Worm (Caenorhabditis elegans): ENCODE results near the gene msp-78.
"Not testable (repeated sequence)": the region's sequence is repeated elsewhere in the genome, so short reads cannot be mapped to it uniquely, and the experiment has no call there.

The msp-78 gene

ce11 chrIV:9769746-9770145, at the start of gene msp-78:
TSS of gene msp-78 (plus strand) at chrIV:9770046.
- not testable (repeated sequence) for TF ChIP-seq skn-1, F13H6.1, nhr-21 (tag; optimal IDR thresholded peaks at IDR 0.05)

- TF ChIP-seq nhr-25 (tag; optimal IDR thresholded peaks at IDR 0.05): peak; percentile 41
- no peak for TF ChIP-seq nhr-23 (tag; optimal IDR thresholded peaks at IDR 0.05)
- no peak for TF ChIP-seq F13H6.1 (tag; optimal IDR thresholded peaks at IDR 0.05)
- TF ChIP-seq nhr-10 (tag; optimal IDR thresholded peaks at IDR 0.05): no peak
- no peak for TF ChIP-seq ZK546.5 (tag; optimal IDR thresholded peaks at IDR 0.05)
- no peak for TF ChIP-seq nhr-237 (tag; optimal IDR thresholded peaks at IDR 0.05)
- TF ChIP-seq nhr-12 (tag; optimal IDR thresholded peaks at IDR 0.05): no peak
- TF ChIP-seq sma-9 (GFP tag; optimal IDR thresholded peaks at IDR 0.05): peak; percentile 64
- no peak for TF ChIP-seq sma-9 (tag; optimal IDR thresholded peaks at IDR 0.05)
- no peak for TF ChIP-seq unc-39 (tag; optimal IDR thresholded peaks at IDR 0.05)
- TF ChIP-seq peb-1 (tag; optimal IDR thresholded peaks at IDR 0.05): no peak
- TF ChIP-seq nhr-77 (tag; optimal IDR thresholded peaks at IDR 0.05): no peak
- TF ChIP-seq nhr-6 (tag; optimal IDR thresholded peaks at IDR 0.05): no peak
- TF ChIP-seq ztf-1 (GFP tag; conservative IDR thresholded peaks at IDR 0.05): no peak
- peak; percentile 55 for TF ChIP-seq elt-1 (tag; optimal IDR thresholded peaks at IDR 0.05)
- TF ChIP-seq snpc-4 (tag; optimal IDR thresholded peaks at IDR 0.05): no peak
- no peak for TF ChIP-seq sem-4 (tag; optimal IDR thresholded peaks at IDR 0.05)
- TF ChIP-seq lin-13 (GFP tag; optimal IDR thresholded peaks at IDR 0.05): no peak
- no peak for TF ChIP-seq unc-62 (GFP tag; optimal IDR thresholded peaks at IDR 0.05)
- TF ChIP-seq fos-1 (tag; optimal IDR thresholded peaks at IDR 0.05): no peak
- no peak for TF ChIP-seq crh-2 (tag; optimal IDR thresholded peaks at IDR 0.05)
- TF ChIP-seq gmeb-1 (tag; optimal IDR thresholded peaks at IDR 0.05): no peak
- TF ChIP-seq lin-11 (tag; optimal IDR thresholded peaks at IDR 0.05): no peak
- TF ChIP-seq lin-39 (tag; optimal IDR thresholded peaks at IDR 0.05): no peak
Observed at ce11 chrIV:9723185-9723584, 46.7 kb upstream of the msp-78 start.

- no peak for TF ChIP-seq R02D3.7 (tag; optimal IDR thresholded peaks at IDR 0.05)
- no peak for TF ChIP-seq sma-9 (GFP tag; optimal IDR thresholded peaks at IDR 0.05)
- TF ChIP-seq sma-9 (tag; optimal IDR thresholded peaks at IDR 0.05): no peak
- no peak for TF ChIP-seq snpc-4 (tag; optimal IDR thresholded peaks at IDR 0.05)
- no peak for TF ChIP-seq nhr-23 (tag; optimal IDR thresholded peaks at IDR 0.05)
- no peak for TF ChIP-seq nhr-10 (tag; optimal IDR thresholded peaks at IDR 0.05)
- TF ChIP-seq sma-3 (GFP tag; optimal IDR thresholded peaks at IDR 0.05): no peak
Observed at ce11 chrIV:9724948-9725347, 44.9 kb upstream of the msp-78 start, which contains the start of the genes nhr-138 and C28D4.18. TSS of gene nhr-138 (plus strand) at chrIV:9725251. TSS of gene C28D4.18 (plus strand) at chrIV:9725280.

DNA sequence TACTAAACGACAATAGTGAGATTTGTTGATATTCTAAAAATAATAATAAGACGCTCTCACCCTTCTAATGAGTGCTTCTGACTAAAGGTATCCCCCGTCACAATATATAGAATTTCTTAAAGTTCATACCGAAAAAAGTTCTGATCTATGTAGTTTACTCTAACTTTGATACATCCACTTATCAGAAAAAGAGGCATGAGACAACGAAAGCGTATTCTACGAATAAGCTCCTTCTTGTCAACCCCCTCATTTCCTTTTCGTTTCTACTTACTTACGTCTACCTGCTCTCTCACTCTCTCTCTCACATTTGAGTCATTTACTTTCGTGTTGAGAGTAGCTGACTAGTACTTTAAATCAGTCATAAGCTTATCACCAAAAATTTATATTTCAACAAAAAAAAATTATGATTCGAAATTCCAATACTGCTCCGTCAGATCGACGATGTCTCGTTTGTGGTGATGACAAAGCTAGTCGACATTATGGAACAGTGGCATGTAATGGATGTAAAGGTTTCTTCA, 44.3 kb upstream of the msp-78 start:
- no peak for TF ChIP-seq elt-1 (tag; optimal IDR thresholded peaks at IDR 0.05)
- peak; percentile 4 for TF ChIP-seq sma-9 (GFP tag; optimal IDR thresholded peaks at IDR 0.05)
- TF ChIP-seq sma-9 (tag; optimal IDR thresholded peaks at IDR 0.05): no peak
- TF ChIP-seq ztf-11 (tag; optimal IDR thresholded peaks at IDR 0.05): no peak
- no peak for TF ChIP-seq elt-3 (tag; optimal IDR thresholded peaks at IDR 0.05)
- no peak for TF ChIP-seq nhr-237 (tag; optimal IDR thresholded peaks at IDR 0.05)
- peak; percentile 47 for TF ChIP-seq nhr-21 (tag; optimal IDR thresholded peaks at IDR 0.05)
- no peak for TF ChIP-seq nhr-12 (tag; optimal IDR thresholded peaks at IDR 0.05)
- peak in 1 of 2 experiments; percentile 29 for TF ChIP-seq lsy-2 (tag; optimal IDR thresholded peaks at IDR 0.05)
- TF ChIP-seq lin-11 (tag; optimal IDR thresholded peaks at IDR 0.05): no peak
- no peak for TF ChIP-seq nhr-6 (tag; optimal IDR thresholded peaks at IDR 0.05)

ce11 chrIV:9727217-9727616, 42.6 kb upstream of the msp-78 start:
- TF ChIP-seq nhr-6 (tag; optimal IDR thresholded peaks at IDR 0.05) (no peak), sma-3 (GFP tag; optimal IDR thresholded peaks at IDR 0.05) (no peak), snpc-4 (tag; optimal IDR thresholded peaks at IDR 0.05) (no peak), sem-4 (tag; optimal IDR thresholded peaks at IDR 0.05) (no peak), aly-2 (tag; optimal IDR thresholded peaks at IDR 0.05) (no peak), zag-1 (tag; optimal IDR thresholded peaks at IDR 0.05) (no peak), nhr-25 (tag; optimal IDR thresholded peaks at IDR 0.05) (no peak), mdl-1 (tag; optimal IDR thresholded peaks at IDR 0.05) (no peak), egl-27 (tag; optimal IDR thresholded peaks at IDR 0.05) (no peak), mab-5 (tag; optimal IDR thresholded peaks at IDR 0.05) (no peak), ZK546.5 (tag; optimal IDR thresholded peaks at IDR 0.05) (no peak), nhr-23 (tag; optimal IDR thresholded peaks at IDR 0.05) (no peak)
